Worm (Caenorhabditis elegans) whole organism, L4/young adult: ENCODE data around the gene tag-276.

Experiments used
- W03F9.2 ChIP-seq: fragments of 150-350 bp; optimal IDR thresholded peaks from 2 replicates; lab custom pipeline; 2014; ENCODE audit warnings: missing biosample characterization, missing genetic modification characterization
- dao-5 ChIP-seq: sonication (generic microtip); optimal IDR thresholded peaks from 2 replicates; lab custom pipeline; 2016; ENCODE audit warnings: missing genotype, missing genetic modification characterization, moderate library complexity, missing compliant biosample characterization
- him-1 ChIP-seq: sonication (generic microtip); optimal IDR thresholded peaks from 2 replicates; lab custom pipeline; 2016; ENCODE audit warnings: missing genotype, missing genetic modification reagents, missing genetic modification characterization, missing compliant biosample characterization

tag-276 gene

ce11 chrII:12261147-12261821 lies 12.3 kb upstream of the tag-276 start:
- no peak for TF ChIP-seq W03F9.2 (tag; lab: Kevin White, UChicago)
- no peak for TF ChIP-seq him-1 (tag; lab: Kevin White, UChicago)
- no peak for TF ChIP-seq dao-5 (tag; lab: Kevin White, UChicago)

DNA sequence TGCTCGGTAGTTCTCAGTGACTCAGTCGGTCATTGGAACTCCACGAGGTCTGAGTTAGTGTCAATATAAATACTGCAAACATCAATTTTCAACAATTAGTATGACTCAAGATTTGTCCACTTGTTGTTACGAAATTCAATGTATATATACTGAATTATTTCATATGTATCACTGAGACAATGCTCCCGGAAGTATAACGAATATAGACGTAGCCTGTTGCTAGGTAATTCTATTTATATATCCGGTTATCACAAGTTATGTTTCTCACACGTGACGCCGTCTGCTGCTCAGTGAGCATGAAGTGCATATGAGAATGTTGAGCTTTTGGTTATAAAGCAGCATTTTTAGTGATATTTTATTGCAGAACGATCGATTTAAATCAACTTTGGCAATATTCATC lies 11.6 kb upstream of the tag-276 start:
- no peak for TF ChIP-seq W03F9.2 (tag; lab: Kevin White, UChicago)
- no peak for TF ChIP-seq dao-5 (tag; lab: Kevin White, UChicago)
- TF ChIP-seq him-1 (tag; lab: Kevin White, UChicago): no peak

DNA sequence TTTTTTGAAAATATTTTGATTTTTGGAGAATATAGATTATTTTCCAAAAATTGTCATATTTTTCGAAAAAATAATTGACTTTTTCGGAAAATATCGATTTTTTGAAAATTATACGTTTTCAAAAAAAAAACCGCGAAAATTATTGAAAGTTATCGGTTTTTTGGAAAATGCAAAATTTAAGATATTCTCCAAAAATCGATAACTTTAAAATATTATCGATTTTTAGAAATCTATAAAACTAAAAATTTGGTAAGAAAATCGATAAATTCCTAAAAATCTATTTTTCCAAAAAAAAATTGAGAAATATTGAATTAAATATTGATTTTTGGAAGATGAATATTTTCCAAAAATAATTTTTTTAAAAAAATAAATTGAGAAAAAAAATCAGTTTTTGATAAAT lies 8.2 kb upstream of the tag-276 start:
- TF ChIP-seq him-1 (tag; lab: Kevin White, UChicago): no peak
- TF ChIP-seq dao-5 (tag; lab: Kevin White, UChicago): no peak
- TF ChIP-seq W03F9.2 (tag; lab: Kevin White, UChicago): no peak

DNA sequence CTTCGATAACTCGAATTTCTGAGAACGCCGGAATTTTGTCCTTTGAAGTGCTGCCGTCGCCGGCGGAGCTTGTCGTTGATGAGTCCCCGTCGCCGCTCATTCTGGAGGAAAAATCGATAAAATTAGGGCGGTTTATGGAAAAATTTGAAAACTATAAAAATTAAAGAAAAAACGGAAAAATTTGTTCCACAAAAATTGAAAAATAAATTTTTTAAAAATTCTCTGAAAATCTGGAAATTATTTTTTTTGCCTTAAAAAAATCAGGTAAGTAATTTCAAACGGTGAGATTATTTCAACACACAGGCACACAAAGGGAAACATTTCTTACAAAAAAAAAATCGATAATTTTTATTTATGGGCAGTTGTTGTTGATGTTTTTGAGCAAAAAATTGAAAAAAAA lies 7.6 kb upstream of the tag-276 start, which contains the start of gene parn-2:
Gene parn-2, minus strand, starts transcription at position 101 of the 400 bp plus-strand sequence.
- no peak for TF ChIP-seq him-1 (tag; lab: Kevin White, UChicago)

DNA sequence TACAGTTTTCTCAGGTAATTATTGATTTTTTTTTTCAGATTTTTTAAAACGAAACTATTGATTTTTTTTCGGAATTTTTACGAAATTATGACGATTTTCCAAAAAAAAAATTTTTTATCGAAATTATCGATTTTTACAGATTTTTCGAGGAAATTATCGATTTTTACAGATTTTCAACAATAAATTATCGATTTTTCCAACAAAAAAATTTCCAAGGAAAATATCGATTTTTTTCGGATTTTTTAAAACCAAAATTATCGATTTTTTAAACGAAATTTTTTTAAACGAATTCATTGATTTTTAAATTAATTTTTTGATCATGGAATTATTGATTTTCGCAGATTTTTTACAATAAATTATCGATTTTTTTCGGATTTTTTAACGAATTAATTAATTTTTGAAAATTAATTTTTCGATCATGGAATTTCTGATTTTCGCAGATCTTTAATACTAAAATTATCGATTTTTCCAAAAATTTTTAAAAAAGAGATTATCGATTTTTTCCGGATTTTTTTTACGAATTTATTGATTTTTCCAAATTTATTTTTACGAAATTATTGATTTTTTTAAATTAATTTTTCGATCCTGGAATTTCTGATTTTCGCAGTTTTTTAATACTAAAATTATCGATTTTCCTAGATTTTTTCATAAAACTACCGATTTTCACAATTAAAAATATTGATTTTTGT lies 6.7 kb upstream of the tag-276 start:
- no peak for TF ChIP-seq dao-5 (tag; lab: Kevin White, UChicago)
- no peak for TF ChIP-seq W03F9.2 (tag; lab: Kevin White, UChicago)

ce11 chrII:12242551-12242950 lies 6.4 kb downstream of the tag-276 start, which contains the start of gene Y57A10A.24:
Gene Y57A10A.24 (plus strand): TSS chrII:12242946.
- no peak for TF ChIP-seq him-1 (tag; lab: Kevin White, UChicago)
- TF ChIP-seq dao-5 (tag; lab: Kevin White, UChicago): no peak
- TF ChIP-seq W03F9.2 (tag; lab: Kevin White, UChicago): no peak

DNA sequence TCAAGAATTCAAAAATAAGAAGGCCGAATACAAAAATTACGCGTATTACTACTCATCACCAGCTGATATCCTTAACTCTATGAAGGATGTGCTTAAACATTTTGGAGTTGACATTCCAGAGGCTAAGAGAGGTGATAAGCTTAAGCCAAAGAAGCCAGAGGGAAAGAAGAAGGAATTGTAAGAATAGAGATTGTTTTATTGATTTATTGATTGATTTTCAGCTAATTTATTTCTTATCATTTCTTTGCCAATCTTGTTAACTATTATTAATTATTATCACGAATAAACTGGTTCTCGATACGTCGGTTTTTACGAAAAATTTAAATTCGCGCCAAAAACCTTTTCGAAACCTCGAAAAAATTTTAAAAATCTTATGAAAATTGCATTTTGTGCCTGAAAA lies 7.2 kb downstream of the tag-276 start:
- TF ChIP-seq W03F9.2 (tag; lab: Kevin White, UChicago): no peak
- TF ChIP-seq him-1 (tag; lab: Kevin White, UChicago): no peak
- no peak for TF ChIP-seq dao-5 (tag; lab: Kevin White, UChicago)

ce11 chrII:12240088-12240487 lies 8.9 kb downstream of the tag-276 start, which contains the start of gene txdc-12.1:
Gene txdc-12.1 (plus strand): TSS chrII:12240388.
- no peak for TF ChIP-seq dao-5 (tag; lab: Kevin White, UChicago)
- no peak for TF ChIP-seq W03F9.2 (tag; lab: Kevin White, UChicago)
- no peak for TF ChIP-seq him-1 (tag; lab: Kevin White, UChicago)

ce11 chrII:12239449-12239848 lies 9.5 kb downstream of the tag-276 start:
- TF ChIP-seq him-1 (tag; lab: Kevin White, UChicago): no peak
- no peak for TF ChIP-seq W03F9.2 (tag; lab: Kevin White, UChicago)
- TF ChIP-seq dao-5 (tag; lab: Kevin White, UChicago): no peak

DNA sequence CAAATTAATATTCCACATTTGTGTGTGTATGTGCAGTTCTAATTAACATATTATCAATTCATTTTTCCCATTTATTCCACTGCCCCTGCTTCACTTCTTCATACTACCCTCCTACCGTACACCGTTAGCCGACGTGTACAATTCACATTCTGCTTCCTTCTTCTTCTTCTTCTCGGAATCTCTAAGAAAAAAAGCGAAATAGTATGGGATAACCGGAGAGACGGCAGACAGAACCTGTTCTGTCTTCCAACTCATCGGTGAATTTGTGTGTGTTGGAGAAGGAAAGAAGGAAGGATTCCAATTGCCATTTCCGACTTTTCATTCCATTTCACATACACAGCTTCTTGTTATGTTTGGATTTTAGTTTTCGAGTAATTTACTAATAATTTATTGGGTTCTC lies 11.4 kb downstream of the tag-276 start:
- TF ChIP-seq W03F9.2 (tag; lab: Kevin White, UChicago): no peak
- no peak for TF ChIP-seq him-1 (tag; lab: Kevin White, UChicago)
- TF ChIP-seq dao-5 (tag; lab: Kevin White, UChicago): no peak

DNA sequence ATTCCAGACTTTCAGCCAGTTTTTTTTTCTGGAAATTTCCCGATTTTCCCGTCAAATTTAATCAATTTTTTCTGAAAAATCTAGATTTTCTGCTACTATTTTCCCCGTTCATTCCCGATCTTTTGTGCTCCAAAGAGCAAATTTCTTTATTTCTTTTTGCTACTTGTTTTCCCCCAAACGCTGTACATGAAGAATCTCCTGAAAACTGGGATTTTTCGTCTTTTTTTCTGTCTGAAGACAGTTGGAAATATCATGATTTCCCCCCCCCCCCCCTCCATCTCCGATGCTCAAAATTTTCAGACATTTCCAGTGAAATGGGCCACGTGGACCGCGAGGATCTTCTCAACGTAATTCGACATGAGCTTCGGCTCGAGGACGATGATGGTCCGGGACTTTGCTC lies 20.9 kb downstream of the tag-276 start, which contains the start of gene sinh-1:
Gene sinh-1, plus strand, starts transcription at position 301 of the 400 bp plus-strand sequence.
- TF ChIP-seq dao-5 (tag; lab: Kevin White, UChicago): no peak

DNA sequence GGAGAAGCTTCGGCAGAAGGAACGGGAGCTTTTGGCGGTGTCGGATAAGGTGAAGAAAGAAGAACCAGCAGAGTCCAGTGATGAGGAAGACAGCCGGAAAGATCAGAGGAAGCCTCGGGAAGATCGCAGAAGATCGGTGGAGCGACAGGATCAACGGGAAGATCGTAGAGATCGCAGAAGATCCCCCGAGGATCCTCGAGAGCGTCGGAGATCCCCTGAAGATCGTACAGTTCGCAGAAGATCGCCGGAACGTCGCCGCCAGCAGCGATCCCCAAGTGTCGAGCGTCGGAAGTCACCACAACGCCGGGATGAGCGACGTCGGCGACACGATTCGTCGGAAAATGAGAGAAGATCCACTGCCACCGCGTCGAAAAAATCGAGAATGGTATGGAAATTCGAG lies 22.8 kb downstream of the tag-276 start:
- no peak for TF ChIP-seq dao-5 (tag; lab: Kevin White, UChicago)
- TF ChIP-seq him-1 (tag; lab: Kevin White, UChicago): no peak
- TF ChIP-seq W03F9.2 (tag; lab: Kevin White, UChicago): no peak

DNA sequence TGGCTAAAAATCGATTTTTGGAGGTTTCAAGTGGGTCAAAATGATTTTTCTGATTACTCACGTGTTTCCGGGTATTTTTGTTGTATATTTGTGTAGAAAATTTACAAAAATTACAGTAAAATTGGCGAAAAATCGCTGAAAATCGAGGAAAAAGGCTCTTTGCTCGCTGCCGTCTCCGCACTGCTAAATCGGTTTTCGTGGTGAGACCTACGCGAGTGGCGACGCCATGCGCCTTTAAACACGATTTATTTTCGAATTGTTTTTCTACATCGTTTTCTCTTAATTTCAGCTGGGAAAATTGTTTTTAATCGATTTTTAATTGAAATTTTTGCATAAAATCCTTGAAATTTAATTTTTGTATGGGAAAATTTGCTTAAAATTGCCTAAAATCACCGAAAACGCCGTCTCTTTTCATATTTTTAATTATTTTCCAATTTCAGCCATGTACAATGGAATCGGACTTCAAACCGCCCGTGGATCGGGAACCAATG lies 24.0 kb downstream of the tag-276 start, which contains the start of the genes pqn-87 and rsr-2:
Gene pqn-87, minus strand, starts transcription at position 171 of the 491 bp plus-strand sequence.
Gene rsr-2, plus strand, starts transcription at position 441 of the 491 bp plus-strand sequence.
- TF ChIP-seq dao-5 (tag; lab: Kevin White, UChicago) (no peak), W03F9.2 (tag; lab: Kevin White, UChicago) (no peak), him-1 (tag; lab: Kevin White, UChicago) (no peak)
